Fruit fly (Drosophila melanogaster) whole organism, embryonic: ENCODE results near the gene Ino80.
A peak's percentile ranks its signal among the peaks of the same experiment; 100 is the strongest.

Source experiments
- Antp ChIP-seq: fragments of 200-800 bp; sonication (Bioruptor generic); optimal IDR thresholded peaks from 3 replicates; lab custom pipeline; 2016; ENCODE audit warnings: missing biosample characterization, missing genetic modification characterization
- Atf3 ChIP-seq: fragments of 200-800 bp; sonication (Bioruptor generic); optimal IDR thresholded peaks from 3 replicates; lab custom pipeline; 2016; ENCODE audit warnings: missing biosample characterization, missing genetic modification characterization
- CG10366 ChIP-seq: fragments of 200-800 bp; sonication (Bioruptor generic); IDR thresholded peaks from 2 replicates; pipeline ENCODE4 v1.3.6; 2022; ENCODE audit warnings: missing biosample characterization, missing genetic modification characterization
- CG11456 ChIP-seq: fragments of 200-800 bp; sonication (Bioruptor generic); IDR thresholded peaks from 3 replicates; pipeline ENCODE4 v1.3.6; 2022; ENCODE audit warnings: missing biosample characterization, missing genetic modification characterization
- CG12299 ChIP-seq: fragments of 200-800 bp; sonication (Bioruptor generic); optimal IDR thresholded peaks from 2 replicates; lab custom pipeline; 2018; ENCODE audit warnings: missing biosample characterization, mild to moderate bottlenecking, missing genetic modification characterization
- CG12942 ChIP-seq: fragments of 200-800 bp; sonication (Bioruptor generic); optimal IDR thresholded peaks from 3 replicates; lab custom pipeline; 2016; ENCODE audit warnings: missing biosample characterization, missing genetic modification characterization
- CG14860 ChIP-seq: fragments of 200-800 bp; sonication (Bioruptor generic); IDR thresholded peaks from 3 replicates; pipeline ENCODE4 v1.3.6; 2022; ENCODE audit warnings: missing biosample characterization, missing genetic modification characterization; ENCODE audit not compliant: partially characterized antibody
- CG1529 ChIP-seq: fragments of 200-800 bp; sonication (Bioruptor generic); optimal IDR thresholded peaks from 3 replicates; lab custom pipeline; 2018; ENCODE audit warnings: missing biosample characterization, missing genetic modification characterization
- CG16863 ChIP-seq: fragments of 200-800 bp; sonication (Bioruptor generic); optimal IDR thresholded peaks from 3 replicates; lab custom pipeline; 2016; ENCODE audit warnings: missing biosample characterization, missing genetic modification characterization
- CG17385 ChIP-seq: fragments of 200-800 bp; sonication (Bioruptor generic); optimal IDR thresholded peaks from 3 replicates; lab custom pipeline; 2018; ENCODE audit warnings: missing biosample characterization, mild to moderate bottlenecking, missing genetic modification characterization
- CG17612 ChIP-seq: fragments of 200-800 bp; sonication (Bioruptor generic); IDR thresholded peaks from 2 replicates; pipeline ENCODE4 v1.3.6; 2022; ENCODE audit warnings: missing biosample characterization, missing genetic modification characterization
- CG17802 ChIP-seq: fragments of 200-800 bp; sonication (Bioruptor generic); optimal IDR thresholded peaks from 2 replicates; lab custom pipeline; 2018; ENCODE audit warnings: missing biosample characterization, mild to moderate bottlenecking, missing genetic modification characterization, moderate library complexity
- CG17912 ChIP-seq: fragments of 200-800 bp; sonication (Bioruptor generic); optimal IDR thresholded peaks from 2 replicates; lab custom pipeline; 2018; ENCODE audit warnings: missing biosample characterization, mild to moderate bottlenecking, missing genetic modification characterization
- CG2199 ChIP-seq: fragments of 200-800 bp; sonication (Bioruptor generic); IDR thresholded peaks from 3 replicates; pipeline ENCODE4 v1.3.6; 2022; ENCODE audit warnings: missing biosample characterization, missing genetic modification characterization
- CG4360 ChIP-seq: fragments of 200-800 bp; sonication (Bioruptor generic); IDR thresholded peaks from 2 replicates; pipeline ENCODE4 v1.3.6; 2022; ENCODE audit warnings: missing biosample characterization, missing genetic modification characterization
- CG4820 ChIP-seq: fragments of 200-800 bp; sonication (Bioruptor generic); optimal IDR thresholded peaks from 3 replicates; lab custom pipeline; 2016; ENCODE audit warnings: missing biosample characterization, missing genetic modification characterization
- CG6791 ChIP-seq: fragments of 200-800 bp; sonication (Bioruptor generic); IDR thresholded peaks from 3 replicates; pipeline ENCODE4 v1.3.6; 2022; ENCODE audit warnings: missing biosample characterization, missing genetic modification characterization; ENCODE audit not compliant: partially characterized antibody
- CG7357 ChIP-seq: fragments of 200-800 bp; sonication (Bioruptor generic); IDR thresholded peaks from 3 replicates; pipeline ENCODE4 v1.3.6; 2022; ENCODE audit warnings: missing biosample characterization, missing genetic modification characterization
- CG7372 ChIP-seq: fragments of 200-800 bp; sonication (Bioruptor generic); IDR thresholded peaks from 2 replicates; pipeline ENCODE4 v1.3.6; 2022; ENCODE audit warnings: missing biosample characterization, missing genetic modification characterization
- CG7556 ChIP-seq: fragments of 200-800 bp; sonication (Bioruptor generic); optimal IDR thresholded peaks from 2 replicates; lab custom pipeline; 2017; ENCODE audit warnings: missing biosample characterization, mild to moderate bottlenecking, missing genetic modification characterization
- CG8290 ChIP-seq, 3 experiments: fragments of 200-800 bp; sonication (Bioruptor generic); optimal IDR thresholded peaks; 2 replicates each; lab custom pipeline; 2016 to 2019; ENCODE audit warnings: missing biosample characterization in 3 of 3, missing genetic modification characterization in 3 of 3, mild to moderate bottlenecking in 2 of 3, moderate library complexity in 1 of 3
- CrebB ChIP-seq: fragments of 200-800 bp; sonication (Bioruptor generic); optimal IDR thresholded peaks from 3 replicates; lab custom pipeline; 2018; ENCODE audit warnings: missing biosample characterization, mild to moderate bottlenecking, missing genetic modification characterization
- E2f1 ChIP-seq: fragments of 200-800 bp; sonication (Bioruptor generic); IDR thresholded peaks from 2 replicates; pipeline ENCODE4 v1.3.6; 2022; ENCODE audit warnings: missing biosample characterization, missing genetic modification characterization
- Hey ChIP-seq: fragments of 200-800 bp; sonication (Bioruptor generic); optimal IDR thresholded peaks from 3 replicates; lab custom pipeline; 2018; ENCODE audit warnings: missing biosample characterization, mild to moderate bottlenecking, missing genetic modification characterization
- Hsf ChIP-seq: fragments of 200-800 bp; sonication (Bioruptor generic); optimal IDR thresholded peaks from 3 replicates; lab custom pipeline; 2016; ENCODE audit warnings: missing biosample characterization, missing genetic modification characterization
- Meics ChIP-seq: fragments of 200-800 bp; sonication (Bioruptor generic); optimal IDR thresholded peaks from 2 replicates; lab custom pipeline; 2017; ENCODE audit warnings: missing biosample characterization, mild to moderate bottlenecking, missing genetic modification characterization
- Ptx1 ChIP-seq: fragments of 200-800 bp; sonication (Bioruptor generic); IDR thresholded peaks from 2 replicates; pipeline ENCODE4 v1.3.6; 2022; ENCODE audit warnings: missing biosample characterization, missing genetic modification characterization
- Sin3A ChIP-seq: fragments of >200 bp; optimal IDR thresholded peaks from 2 replicates; lab custom pipeline; 2018
- bigmax ChIP-seq: fragments of 200-800 bp; sonication (Bioruptor generic); optimal IDR thresholded peaks from 2 replicates; lab custom pipeline; 2018; ENCODE audit warnings: missing biosample characterization, mild to moderate bottlenecking, missing genetic modification characterization
- btn ChIP-seq: fragments of 200-800 bp; sonication (Bioruptor generic); optimal IDR thresholded peaks from 2 replicates; lab custom pipeline; 2016; ENCODE audit warnings: missing biosample characterization, missing genetic modification characterization
- chif ChIP-seq, 2 experiments: fragments of 200-800 bp; sonication (Bioruptor generic); optimal IDR thresholded peaks; 3 replicates each; lab custom pipeline; 2016; ENCODE audit warnings: missing biosample characterization in 2 of 2, missing genetic modification characterization in 2 of 2
- ci ChIP-seq: fragments of 200-800 bp; sonication (Bioruptor generic); IDR thresholded peaks from 3 replicates; pipeline ENCODE4 v1.3.6; 2022; ENCODE audit warnings: missing biosample characterization, missing genetic modification characterization
- exex ChIP-seq: fragments of 200-800 bp; sonication (Bioruptor generic); optimal IDR thresholded peaks from 4 replicates; lab custom pipeline; 2018; ENCODE audit warnings: missing biosample characterization, mild to moderate bottlenecking, missing genetic modification characterization, moderate library complexity
- fd64A ChIP-seq: fragments of 200-800 bp; sonication (Bioruptor generic); optimal IDR thresholded peaks from 3 replicates; lab custom pipeline; 2018; ENCODE audit warnings: missing biosample characterization, mild to moderate bottlenecking, missing genetic modification characterization
- fd96Cb ChIP-seq: fragments of 200-800 bp; sonication (Bioruptor generic); optimal IDR thresholded peaks from 2 replicates; lab custom pipeline; 2018; ENCODE audit warnings: missing biosample characterization, mild to moderate bottlenecking, missing genetic modification characterization, moderate library complexity
- jing ChIP-seq: fragments of 200-800 bp; sonication (Bioruptor generic); optimal IDR thresholded peaks from 2 replicates; lab custom pipeline; 2018; ENCODE audit warnings: missing biosample characterization, mild to moderate bottlenecking, missing genetic modification characterization
- lilli ChIP-seq: fragments of 200-800 bp; sonication (Bioruptor generic); optimal IDR thresholded peaks from 3 replicates; lab custom pipeline; 2016; ENCODE audit warnings: missing biosample characterization, missing genetic modification characterization
- nau ChIP-seq: fragments of 200-800 bp; sonication (Bioruptor generic); optimal IDR thresholded peaks from 3 replicates; lab custom pipeline; 2017; ENCODE audit warnings: missing biosample characterization, mild to moderate bottlenecking, missing genetic modification characterization, missing genetic modification reagents
- nmo ChIP-seq: fragments of 200-800 bp; sonication (Bioruptor generic); optimal IDR thresholded peaks from 2 replicates; lab custom pipeline; 2018; ENCODE audit warnings: missing biosample characterization, mild to moderate bottlenecking, missing genetic modification characterization, moderate library complexity
- otp ChIP-seq: fragments of 200-800 bp; sonication (Bioruptor generic); IDR thresholded peaks from 3 replicates; pipeline ENCODE4, ENCODE4 v1.3.6; 2022; ENCODE audit warnings: missing biosample characterization, missing genetic modification characterization
- p53 ChIP-seq: fragments of 200-800 bp; sonication (Bioruptor generic); optimal IDR thresholded peaks from 2 replicates; lab custom pipeline; 2016; ENCODE audit warnings: missing biosample characterization, missing genetic modification characterization
- pros ChIP-seq: fragments of 200-800 bp; sonication (Bioruptor generic); optimal IDR thresholded peaks from 3 replicates; lab custom pipeline; 2019; ENCODE audit warnings: missing biosample characterization, mild to moderate bottlenecking, missing genetic modification characterization, moderate library complexity
- sc ChIP-seq, 3 experiments: fragments of >200 bp in 2 of 3; fragments of 200-800 bp in 1 of 3; sonication (Bioruptor generic) in 1 of 3; optimal IDR thresholded peaks; 2 replicates in 2 of 3; 3 replicates in 1 of 3; lab custom pipeline; 2017; ENCODE audit warnings: mild to moderate bottlenecking in 1 of 3, missing biosample characterization in 1 of 3, missing genetic modification characterization in 1 of 3, missing genetic modification reagents in 1 of 3
- sim ChIP-seq: fragments of 200-800 bp; sonication (Bioruptor generic); IDR thresholded peaks from 2 replicates; pipeline ENCODE4 v1.3.6; 2022; ENCODE audit warnings: missing biosample characterization, missing genetic modification characterization
- sug ChIP-seq: fragments of 200-800 bp; optimal IDR thresholded peaks from 2 replicates; lab custom pipeline; 2019; ENCODE audit warnings: missing biosample characterization, mild to moderate bottlenecking, missing genetic modification characterization, moderate library complexity
- tap ChIP-seq: fragments of 200-800 bp; optimal IDR thresholded peaks from 3 replicates; lab custom pipeline; 2019; ENCODE audit warnings: missing biosample characterization, mild to moderate bottlenecking, missing genetic modification characterization, moderate library complexity
- vnd ChIP-seq: fragments of 200-800 bp; sonication (Bioruptor generic); IDR thresholded peaks from 3 replicates; pipeline ENCODE4 v1.3.6; 2022; ENCODE audit warnings: missing biosample characterization, missing genetic modification characterization; ENCODE audit not compliant: partially characterized antibody
- wdn ChIP-seq: fragments of 200-800 bp; sonication (Bioruptor generic); IDR thresholded peaks from 2 replicates; pipeline ENCODE4 v1.3.6; 2022; ENCODE audit warnings: missing biosample characterization, missing genetic modification characterization
- wor ChIP-seq: fragments of 200-800 bp; sonication (Bioruptor generic); IDR thresholded peaks from 2 replicates; pipeline ENCODE4 v1.3.6; 2022; ENCODE audit warnings: missing biosample characterization, missing genetic modification characterization
- yki ChIP-seq: fragments of >200 bp; optimal IDR thresholded peaks from 3 replicates; lab custom pipeline; 2018

The Ino80 gene

dm6 chr3R:19321457-19322172 is 81.3 kb downstream of the Ino80 start (continued):
- no peak for TF ChIP-seq Hey
- no peak for TF ChIP-seq CG16863 (GFP tag; lab: Kevin White, UChicago)
- peak; percentile 62 for TF ChIP-seq pros (GFP tag; lab: Kevin White, UChicago)
- TF ChIP-seq Antp (GFP tag; lab: Kevin White, UChicago), result no peak
- TF ChIP-seq ci (GFP tag; lab: Robert Waterston, UW), result no peak
- TF ChIP-seq CG7357 (GFP tag; lab: Robert Waterston, UW), result no peak
- TF ChIP-seq Meics (GFP tag; lab: Kevin White, UChicago), result no peak
- TF ChIP-seq CG8290 (GFP tag; optimal IDR thresholded peaks at IDR 0.05; lab: Kevin White, UChicago), result no peak
- no peak for TF ChIP-seq CG8290 (tag; optimal IDR thresholded peaks at IDR 0.05; lab: Kevin White, UChicago)
- TF ChIP-seq CG4820, result no peak
- no peak for TF ChIP-seq Hsf (GFP tag; lab: Kevin White, UChicago)
- no peak for TF ChIP-seq sug (tag; lab: Kevin White, UChicago)
- no peak for TF ChIP-seq bigmax (GFP tag; lab: Kevin White, UChicago)
- no peak for TF ChIP-seq CG10366 (GFP tag; lab: Robert Waterston, UW)
- no peak for TF ChIP-seq CG17912 (GFP tag; lab: Kevin White, UChicago)
- TF ChIP-seq Sin3A (lab: Kevin White, UChicago), result no peak
- no peak for TF ChIP-seq sc (optimal IDR thresholded peaks at IDR 0.05; lab: Kevin White, UChicago)
- TF ChIP-seq sc (GFP tag; optimal IDR thresholded peaks at IDR 0.05; lab: Kevin White, UChicago), result no peak
- TF ChIP-seq Atf3 (GFP tag; lab: Kevin White, UChicago), result no peak
- TF ChIP-seq CG6791 (GFP tag; lab: Robert Waterston, UW), result no peak
- no peak for TF ChIP-seq E2f1 (GFP tag; lab: Robert Waterston, UW)
- no peak for TF ChIP-seq CG7372 (GFP tag; lab: Robert Waterston, UW)
- no peak for TF ChIP-seq fd64A (GFP tag; lab: Kevin White, UChicago)
- no peak for TF ChIP-seq nmo (GFP tag; lab: Kevin White, UChicago)
- TF ChIP-seq CrebB (tag; lab: Kevin White, UChicago), result no peak
- peak; percentile 32 for TF ChIP-seq CG17385
- TF ChIP-seq CG12299 (tag; lab: Kevin White, UChicago), result no peak
- no peak for TF ChIP-seq exex (tag; lab: Kevin White, UChicago)
- TF ChIP-seq vnd (GFP tag; lab: Robert Waterston, UW), result no peak
- TF ChIP-seq yki, result peak; percentile 85
- no peak for TF ChIP-seq p53 (GFP tag; lab: Kevin White, UChicago)
- TF ChIP-seq CG11456 (GFP tag; lab: Robert Waterston, UW), result no peak
- TF ChIP-seq lilli, result no peak
- no peak for TF ChIP-seq wdn (GFP tag; lab: Robert Waterston, UW)
- TF ChIP-seq CG17802 (tag; lab: Kevin White, UChicago), result no peak
- no peak for TF ChIP-seq Ptx1
- no peak for TF ChIP-seq fd96Cb
- no peak for TF ChIP-seq sim (GFP tag; lab: Robert Waterston, UW)
- TF ChIP-seq wor, result no peak
- TF ChIP-seq otp (GFP tag; lab: Robert Waterston, UW), result no peak
- no peak for TF ChIP-seq CG17612 (GFP tag; lab: Robert Waterston, UW)
- TF ChIP-seq btn (GFP tag; lab: Kevin White, UChicago), result no peak
- no peak for TF ChIP-seq CG7556 (GFP tag; lab: Kevin White, UChicago)
- no peak for TF ChIP-seq CG1529
- no peak for TF ChIP-seq CG12942 (GFP tag; lab: Kevin White, UChicago)
- peak; percentile 88 for TF ChIP-seq CG4360 (GFP tag; lab: Robert Waterston, UW)
- no peak for TF ChIP-seq chif (GFP tag; optimal IDR thresholded peaks at IDR 0.05; lab: Kevin White, UChicago)
- TF ChIP-seq nau (GFP tag; lab: Kevin White, UChicago), result no peak
- no peak for TF ChIP-seq jing (GFP tag; lab: Kevin White, UChicago)
- TF ChIP-seq tap, result no peak
- TF ChIP-seq CG2199, result 0 out of 3 replicates have a peak, but pooled peaks have one; percentile 45
- TF ChIP-seq CG14860, result no peak
